Worm (Caenorhabditis elegans): ENCODE measurements around the gene B0218.5.
A peak's percentile ranks its signal among the peaks of the same experiment; 100 is the strongest.

B0218.5 gene

DNA sequence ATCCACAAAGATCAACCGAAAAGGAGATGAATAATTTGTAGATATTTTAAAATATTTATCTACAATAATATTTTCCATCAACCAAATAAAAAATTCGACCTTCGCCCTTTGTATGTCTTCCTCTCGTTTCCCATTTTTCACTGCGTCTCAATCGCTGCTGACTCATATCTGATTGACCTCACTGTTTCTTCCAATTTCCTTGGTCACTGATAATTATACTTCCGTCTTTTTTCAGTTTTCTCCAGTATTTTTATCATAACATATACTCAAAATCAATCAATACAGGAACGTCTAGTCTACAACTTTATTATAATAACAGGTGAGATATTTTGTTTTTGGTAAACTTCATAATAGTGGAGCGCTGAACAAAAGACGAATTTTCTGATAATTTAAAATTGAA, 18.1 kb downstream of the B0218.5 start, which contains the start of gene pmk-3:
Gene pmk-3 (plus strand): TSS at position 236 of the 400 bp plus-strand sequence.
- no peak for TF ChIP-seq nhr-76 (tag; optimal IDR thresholded peaks at IDR 0.05)
- TF ChIP-seq ceh-83 (GFP tag; optimal IDR thresholded peaks at IDR 0.05), result no peak
- TF ChIP-seq cnd-1 (tag; optimal IDR thresholded peaks at IDR 0.05), result no peak
- no peak for TF ChIP-seq lin-13 (tag; optimal IDR thresholded peaks at IDR 0.05)
- TF ChIP-seq hlh-1 (tag; optimal IDR thresholded peaks at IDR 0.05), result no peak
- TF ChIP-seq flh-1 (GFP tag; optimal IDR thresholded peaks at IDR 0.05), result no peak
- TF ChIP-seq nhr-28 (tag; optimal IDR thresholded peaks at IDR 0.05), result no peak

DNA sequence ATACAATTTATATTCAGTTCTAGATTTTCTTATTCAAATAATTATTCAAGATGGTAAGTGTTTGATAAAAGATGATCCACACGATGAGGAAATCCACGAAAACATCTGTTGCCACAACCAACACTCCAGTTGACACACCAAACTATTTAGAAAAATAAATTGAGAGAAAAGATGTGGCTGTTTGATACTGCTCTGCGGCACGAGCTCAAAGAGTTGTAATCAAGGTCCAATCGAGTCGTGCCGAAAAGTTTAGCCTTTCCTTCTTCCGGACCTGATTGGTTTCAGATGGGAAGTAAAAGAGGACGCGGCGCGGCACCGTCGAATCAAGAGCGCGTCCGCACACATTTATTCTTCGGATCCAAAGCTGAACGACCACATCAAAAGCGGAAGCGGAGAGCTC, 20.5 kb downstream of the B0218.5 start:
- TF ChIP-seq blmp-1 (tag; optimal IDR thresholded peaks at IDR 0.05) (no peak), flh-1 (GFP tag; optimal IDR thresholded peaks at IDR 0.05) (no peak), ces-1 (GFP tag; optimal IDR thresholded peaks at IDR 0.05) (no peak), drap-1 (GFP tag; optimal IDR thresholded peaks at IDR 0.05) (no peak), unc-62 (GFP tag; optimal IDR thresholded peaks at IDR 0.05) (no peak), nhr-2 (tag; optimal IDR thresholded peaks at IDR 0.05) (no peak), cnd-1 (tag; optimal IDR thresholded peaks at IDR 0.05) (no peak), pha-4 (tag; optimal IDR thresholded peaks at IDR 0.05) (no peak), tbx-8 (GFP tag; optimal IDR thresholded peaks at IDR 0.05) (no peak), sptf-1 (tag; optimal IDR thresholded peaks at IDR 0.05) (no peak), M03D4.4 (tag; optimal IDR thresholded peaks at IDR 0.05) (no peak), mab-5 (tag; optimal IDR thresholded peaks at IDR 0.05) (no peak), ceh-83 (GFP tag; optimal IDR thresholded peaks at IDR 0.05) (no peak)

DNA sequence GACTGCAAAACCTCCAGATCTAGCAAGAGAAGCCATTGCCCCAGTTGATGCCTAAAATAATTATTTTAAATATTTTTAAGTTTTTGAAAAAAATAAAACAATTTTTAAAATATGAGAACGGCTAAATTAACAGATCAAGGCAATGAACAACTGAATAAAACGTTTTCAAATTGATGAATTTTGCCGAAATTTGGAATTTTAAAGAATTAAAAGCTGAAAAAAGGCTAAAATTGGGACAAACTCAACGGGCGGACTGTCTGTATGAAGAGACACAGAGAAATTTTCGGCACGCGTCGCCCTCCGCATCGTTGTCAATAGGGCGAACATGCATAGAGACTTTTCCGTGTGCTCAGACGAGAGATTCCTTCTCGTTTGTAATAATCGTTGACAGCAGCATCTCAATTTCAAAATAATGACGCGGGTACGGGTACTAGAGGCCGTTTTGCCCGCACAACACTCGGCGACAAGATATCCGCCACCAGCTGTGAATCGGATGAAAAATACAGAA, 21.0 kb downstream of the B0218.5 start, which contains the start of the genes isp-1 and islo-1:
Gene isp-1 (minus strand): TSS at position 51 of the 508 bp plus-strand sequence.
Gene islo-1 (plus strand): TSS at position 385 of the 508 bp plus-strand sequence.
- TF ChIP-seq hlh-1 (tag; optimal IDR thresholded peaks at IDR 0.05) (peak; percentile 47), mab-5 (tag; optimal IDR thresholded peaks at IDR 0.05) (no peak), mep-1 (tag; optimal IDR thresholded peaks at IDR 0.05) (peak; percentile 77), ham-2 (GFP tag; optimal IDR thresholded peaks at IDR 0.05) (no peak), ztf-11 (tag; optimal IDR thresholded peaks at IDR 0.05) (no peak), ces-1 (GFP tag; optimal IDR thresholded peaks at IDR 0.05) (peak; percentile 11), ceh-43 (GFP tag; optimal IDR thresholded peaks at IDR 0.05) (no peak), lin-13 (tag; optimal IDR thresholded peaks at IDR 0.05) (peak; percentile 18), unc-62 (GFP tag; optimal IDR thresholded peaks at IDR 0.05) (peak; percentile 38), bed-3 (GFP tag; optimal IDR thresholded peaks at IDR 0.05) (no peak), nhr-2 (tag; optimal IDR thresholded peaks at IDR 0.05) (no peak), ceh-83 (GFP tag; optimal IDR thresholded peaks at IDR 0.05) (no peak), zip-8 (tag; optimal IDR thresholded peaks at IDR 0.05) (no peak), pha-4 (tag; optimal IDR thresholded peaks at IDR 0.05) (peak; percentile 73), mls-2 (tag; optimal IDR thresholded peaks at IDR 0.05) (no peak), nhr-12 (tag; optimal IDR thresholded peaks at IDR 0.05) (no peak), unc-120 (tag; optimal IDR thresholded peaks at IDR 0.05; ENCODE audit: poor library complexity, severe bottlenecking) (peak; percentile 42), elt-1 (tag; optimal IDR thresholded peaks at IDR 0.05; ENCODE audit: borderline replicate concordance, insufficient read depth) (no peak), M03D4.4 (tag; optimal IDR thresholded peaks at IDR 0.05) (no peak), tbx-8 (GFP tag; optimal IDR thresholded peaks at IDR 0.05) (no peak), lin-32 (GFP tag; optimal IDR thresholded peaks at IDR 0.05) (no peak), blmp-1 (tag; optimal IDR thresholded peaks at IDR 0.05) (no peak), unc-39 (tag; optimal IDR thresholded peaks at IDR 0.05) (no peak), sem-2 (GFP tag; optimal IDR thresholded peaks at IDR 0.05) (no peak), cnd-1 (tag; optimal IDR thresholded peaks at IDR 0.05) (peak; percentile 28), flh-1 (GFP tag; optimal IDR thresholded peaks at IDR 0.05) (no peak), snpc-4 (tag; optimal IDR thresholded peaks at IDR 0.05) (no peak), lsy-2 (tag; optimal IDR thresholded peaks at IDR 0.05) (peak; percentile 42), elt-3 (tag; optimal IDR thresholded peaks at IDR 0.05) (no peak), sptf-1 (tag; optimal IDR thresholded peaks at IDR 0.05) (no peak), nhr-28 (tag; optimal IDR thresholded peaks at IDR 0.05) (no peak), ceh-39 (tag; optimal IDR thresholded peaks at IDR 0.05) (peak; percentile 37), nhr-237 (tag; optimal IDR thresholded peaks at IDR 0.05) (no peak), nhr-76 (tag; optimal IDR thresholded peaks at IDR 0.05) (no peak), drap-1 (GFP tag; optimal IDR thresholded peaks at IDR 0.05) (no peak)
